Fruit fly (Drosophila melanogaster): Measurements from ENCODE around the gene CG9399.

DNA sequence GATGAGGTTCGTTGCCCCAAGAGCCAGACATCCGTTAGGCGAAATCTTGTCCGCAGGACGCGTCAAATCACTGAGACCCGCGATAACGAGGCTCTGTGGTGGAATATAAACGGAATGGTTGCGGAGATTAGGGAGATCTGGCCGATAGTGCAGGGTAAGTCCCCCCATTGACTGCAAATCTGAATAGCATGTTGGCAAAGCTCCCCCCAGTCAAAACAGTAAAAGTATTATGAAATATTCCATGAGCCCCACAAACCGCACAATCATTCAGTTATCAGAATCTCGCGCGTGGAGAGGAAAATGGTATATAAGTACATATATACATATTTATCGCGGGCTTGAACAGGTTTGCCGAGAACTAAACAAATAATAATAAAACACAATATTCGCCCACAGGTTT is 3.4 kb downstream of the CG9399 start:
- no peak for TF ChIP-seq psq (optimal IDR thresholded peaks at IDR 0.05)
- TF ChIP-seq usp (GFP tag; optimal IDR thresholded peaks at IDR 0.05): no peak
- TF ChIP-seq EcR (GFP tag; optimal IDR thresholded peaks at IDR 0.05): no peak
